Worm (Caenorhabditis elegans) whole organism, midembryonic: Measurements from ENCODE around the gene dhc-3.

Source experiments
- T22C8.4 ChIP-seq: fragments of 200-800 bp; sonication (Bioruptor generic); IDR thresholded peaks from 2 replicates; pipeline ENCODE4 v1.3.6; 2022; ENCODE audit warnings: missing genetic modification characterization, missing compliant biosample characterization
- cog-1 ChIP-seq: sonication (generic microtip); optimal IDR thresholded peaks from 2 replicates; lab custom pipeline; 2016; ENCODE audit warnings: missing genetic modification characterization, missing compliant biosample characterization
- flt-1 ChIP-seq: fragments of 200-800 bp; sonication (Bioruptor generic); IDR thresholded peaks from 2 replicates; pipeline ENCODE4 v1.3.6; 2022; ENCODE audit warnings: missing genetic modification characterization, missing compliant biosample characterization
- klf-2 ChIP-seq: fragments of 200-800 bp; sonication (Bioruptor generic); conservative IDR thresholded peaks from 2 replicates; pipeline ENCODE4 v1.3.6; 2022; ENCODE audit warnings: missing genetic modification reagents, missing genetic modification characterization, missing compliant biosample characterization
- med-1 ChIP-seq: sonication (generic microtip); optimal IDR thresholded peaks from 2 replicates; lab custom pipeline; 2017; ENCODE audit warnings: missing genetic modification characterization, mild to moderate bottlenecking, missing compliant biosample characterization, antibody characterized with exemption, missing genetic modification reagents; ENCODE audit not compliant: insufficient read depth
- ref-1 ChIP-seq: fragments of 200-800 bp; sonication (Bioruptor generic); conservative IDR thresholded peaks from 2 replicates; pipeline ENCODE4 v1.3.6; 2022; ENCODE audit warnings: missing genetic modification reagents, missing genetic modification characterization, missing compliant biosample characterization
- tab-1 ChIP-seq: fragments of 200-800 bp; sonication (Bioruptor generic); IDR thresholded peaks from 2 replicates; pipeline ENCODE4 v1.3.6; 2022; ENCODE audit warnings: missing genetic modification characterization, missing compliant biosample characterization
- ztf-23 ChIP-seq: fragments of 200-800 bp; sonication (Bioruptor generic); IDR thresholded peaks from 2 replicates; pipeline ENCODE4 v1.3.6; 2022; ENCODE audit warnings: missing genetic modification reagents, missing genetic modification characterization, missing compliant biosample characterization
- ztf-29 ChIP-seq: fragments of 200-800 bp; sonication (Bioruptor generic); IDR thresholded peaks from 2 replicates; pipeline ENCODE4 v1.3.6; 2022; ENCODE audit warnings: missing genetic modification reagents, missing genetic modification characterization, missing compliant biosample characterization

DNA sequence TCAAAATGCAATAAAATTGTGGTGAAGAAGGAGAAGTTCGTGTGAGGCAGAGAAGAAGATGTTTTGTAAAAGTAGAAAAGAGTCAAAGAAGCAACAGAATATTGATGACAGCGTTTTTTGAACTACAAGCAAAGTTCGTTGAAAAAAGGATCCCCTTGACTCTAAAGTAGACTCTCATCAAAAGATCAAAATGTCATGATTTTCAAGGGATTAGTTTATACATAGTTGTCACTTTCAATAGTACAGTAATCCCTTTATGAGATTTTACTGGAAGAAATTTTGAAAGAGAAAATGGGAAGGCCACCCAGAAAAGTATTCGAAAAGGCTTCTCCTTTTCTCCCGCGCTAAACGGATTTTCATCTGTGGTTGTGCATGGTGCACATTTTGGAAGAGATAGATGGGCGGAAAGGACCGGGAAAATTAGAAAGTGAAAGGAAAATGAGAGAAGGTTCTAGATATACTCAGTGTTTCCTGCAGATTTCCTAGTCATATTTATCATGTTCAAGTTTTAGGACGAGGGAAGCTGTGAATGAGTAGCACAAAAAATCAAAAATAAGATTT is 25.8 kb upstream of the dhc-3 start:
- no peak for TF ChIP-seq flt-1
- TF ChIP-seq med-1 (GFP tag; lab: Kevin White, UChicago) = no peak
- TF ChIP-seq ztf-29 = no peak
- no peak for TF ChIP-seq ztf-23 (GFP tag; lab: Robert Waterston, UW)
- no peak for TF ChIP-seq cog-1
- TF ChIP-seq tab-1 (GFP tag; lab: Robert Waterston, UW) = no peak
- no peak for TF ChIP-seq T22C8.4 (GFP tag; lab: Robert Waterston, UW)
- TF ChIP-seq ref-1 = no peak
- no peak for TF ChIP-seq klf-2 (GFP tag; lab: Robert Waterston, UW)
